Worm (Caenorhabditis elegans) whole organism, mixed stage, embryonic: ENCODE results near the gene nprl-3.

Experiments used
- blmp-1 ChIP-seq: fragments of 150-350 bp; optimal IDR thresholded peaks from 2 replicates; lab custom pipeline; 2014; ENCODE audit warnings: missing biosample characterization, missing genetic modification characterization
- ces-1 ChIP-seq: fragments of 150-350 bp; optimal IDR thresholded peaks from 2 replicates; lab custom pipeline; 2014; ENCODE audit warnings: missing biosample characterization, missing genetic modification reagents, missing genetic modification characterization
- cnd-1 ChIP-seq: fragments of 200-800 bp; sonication (Bioruptor generic); optimal IDR thresholded peaks from 2 replicates; lab custom pipeline; 2018; ENCODE audit warnings: mild to moderate bottlenecking, missing genetic modification characterization, missing compliant biosample characterization
- elt-1 ChIP-seq: sonication (generic microtip); optimal IDR thresholded peaks from 2 replicates; lab custom pipeline; 2017; ENCODE audit warnings: missing genetic modification characterization, mild to moderate bottlenecking, missing compliant biosample characterization, antibody characterized with exemption, moderate library complexity, borderline replicate concordance; ENCODE audit not compliant: insufficient read depth
- elt-3 ChIP-seq: fragments of 150-350 bp; optimal IDR thresholded peaks from 2 replicates; lab custom pipeline; 2014; ENCODE audit warnings: missing biosample characterization, missing genetic modification characterization
- flh-1 ChIP-seq: fragments of 200-800 bp; sonication (Bioruptor generic); optimal IDR thresholded peaks from 2 replicates; lab custom pipeline; 2018; ENCODE audit warnings: mild to moderate bottlenecking, missing genetic modification characterization, moderate library complexity, missing compliant biosample characterization
- lin-13 ChIP-seq: fragments of 150-350 bp; optimal IDR thresholded peaks from 2 replicates; lab custom pipeline; 2014; ENCODE audit warnings: missing biosample characterization, missing genetic modification characterization
- lin-32 ChIP-seq: fragments of 200-800 bp; sonication (Bioruptor generic); optimal IDR thresholded peaks from 2 replicates; lab custom pipeline; 2018; ENCODE audit warnings: mild to moderate bottlenecking, missing genetic modification characterization, missing compliant biosample characterization
- lsy-2 ChIP-seq: fragments of 150-350 bp; optimal IDR thresholded peaks from 2 replicates; lab custom pipeline; 2014; ENCODE audit warnings: missing biosample characterization, missing genetic modification characterization
- nhr-12 ChIP-seq: fragments of 150-350 bp; optimal IDR thresholded peaks from 2 replicates; lab custom pipeline; 2014; ENCODE audit warnings: missing biosample characterization, missing genetic modification characterization
- pha-4 ChIP-seq: fragments of 150-350 bp; optimal IDR thresholded peaks from 2 replicates; lab custom pipeline; 2018; ENCODE audit warnings: missing biosample characterization, missing genetic modification reagents, missing genetic modification characterization
- snpc-4 ChIP-seq: fragments of 150-350 bp; optimal IDR thresholded peaks from 2 replicates; lab custom pipeline; 2014; ENCODE audit warnings: missing biosample characterization, missing genetic modification characterization
- sptf-1 ChIP-seq: sonication (generic microtip); optimal IDR thresholded peaks from 2 replicates; lab custom pipeline; 2017; ENCODE audit warnings: mild to moderate bottlenecking, missing genetic modification characterization, moderate library complexity, missing compliant biosample characterization
- unc-62 ChIP-seq: fragments of 150-350 bp; optimal IDR thresholded peaks from 2 replicates; lab custom pipeline; 2014; ENCODE audit warnings: missing biosample characterization, missing genetic modification reagents, missing genetic modification characterization

DNA sequence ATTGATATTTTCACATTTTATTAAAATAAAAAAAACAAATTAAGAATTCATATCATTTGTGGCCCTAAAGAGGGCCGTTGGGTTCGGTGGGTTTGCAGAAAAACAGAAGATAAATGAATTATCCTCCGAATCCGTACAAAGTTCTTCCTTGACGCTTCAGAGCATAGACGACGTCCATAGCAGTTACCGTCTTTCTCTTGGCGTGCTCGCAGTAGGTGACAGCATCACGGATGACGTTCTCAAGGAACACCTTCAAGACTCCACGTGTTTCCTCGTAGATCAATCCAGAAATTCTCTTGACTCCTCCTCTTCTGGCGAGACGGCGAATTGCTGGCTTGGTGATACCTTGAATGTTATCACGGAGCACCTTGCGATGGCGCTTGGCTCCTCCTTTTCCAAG lies 36.3 kb downstream of the nprl-3 start:
- TF ChIP-seq elt-3 (tag; lab: Kevin White, UChicago) (no peak), snpc-4 (tag; lab: Kevin White, UChicago) (no peak), flh-1 (GFP tag; lab: Kevin White, UChicago) (no peak), lin-13 (tag; lab: Kevin White, UChicago) (no peak), blmp-1 (no peak), lsy-2 (tag; lab: Kevin White, UChicago) (no peak), sptf-1 (tag; lab: Kevin White, UChicago) (no peak), nhr-12 (tag; lab: Kevin White, UChicago) (no peak), cnd-1 (tag; lab: Kevin White, UChicago) (no peak), unc-62 (GFP tag; lab: Kevin White, UChicago) (no peak), pha-4 (tag; lab: Kevin White, UChicago) (no peak), lin-32 (no peak), ces-1 (no peak), elt-1 (tag; lab: Kevin White, UChicago) (no peak)
